Worm (Caenorhabditis elegans) whole organism, L2 larva: ENCODE measurements around the gene hex-3.

ENCODE experiments used
- ceh-16 ChIP-seq: fragments of 150-350 bp; optimal IDR thresholded peaks from 2 replicates; lab custom pipeline; 2014; ENCODE audit warnings: missing biosample characterization, missing genetic modification characterization
- lin-13 ChIP-seq: fragments of 150-350 bp; optimal IDR thresholded peaks from 2 replicates; lab custom pipeline; 2014; ENCODE audit warnings: missing biosample characterization, missing genetic modification reagents, missing genetic modification characterization
- nhr-25 ChIP-seq: fragments of 150-350 bp; sonication (generic microtip); optimal IDR thresholded peaks from 3 replicates; lab custom pipeline; 2014; ENCODE audit warnings: missing biosample characterization, missing genetic modification characterization

ce11 chrIII:10816045-10816444 lies 33.0 kb upstream of the hex-3 start:
- TF ChIP-seq nhr-25 (tag; lab: Kevin White, UChicago) (no peak), lin-13 (no peak), ceh-16 (tag; lab: Kevin White, UChicago) (no peak)
